Worm (Caenorhabditis elegans) whole organism, mixed stage, embryonic: ENCODE data around the gene ets-9.

ENCODE experiments used
- M03D4.4 ChIP-seq: sonication (generic microtip); optimal IDR thresholded peaks from 2 replicates; lab custom pipeline; 2017; ENCODE audit warnings: mild to moderate bottlenecking, missing genetic modification characterization, missing compliant biosample characterization
- bed-3 ChIP-seq: fragments of 200-800 bp; sonication (Bioruptor generic); optimal IDR thresholded peaks from 3 replicates; lab custom pipeline; 2018; ENCODE audit warnings: mild to moderate bottlenecking, missing genetic modification characterization, moderate library complexity, missing compliant biosample characterization
- blmp-1 ChIP-seq: fragments of 150-350 bp; optimal IDR thresholded peaks from 2 replicates; lab custom pipeline; 2014; ENCODE audit warnings: missing biosample characterization, missing genetic modification characterization
- ceh-39 ChIP-seq: fragments of 150-350 bp; optimal IDR thresholded peaks from 2 replicates; lab custom pipeline; 2014; ENCODE audit warnings: missing biosample characterization, missing genetic modification characterization
- ceh-43 ChIP-seq: fragments of 200-800 bp; sonication (Bioruptor generic); optimal IDR thresholded peaks from 2 replicates; lab custom pipeline; 2018; ENCODE audit warnings: mild to moderate bottlenecking, missing genetic modification characterization, moderate library complexity, missing compliant biosample characterization
- ceh-83 ChIP-seq: fragments of 200-800 bp; sonication (Bioruptor generic); optimal IDR thresholded peaks from 2 replicates; lab custom pipeline; 2018; ENCODE audit warnings: mild to moderate bottlenecking, missing genetic modification characterization, missing compliant biosample characterization
- ces-1 ChIP-seq: fragments of 150-350 bp; optimal IDR thresholded peaks from 2 replicates; lab custom pipeline; 2014; ENCODE audit warnings: missing biosample characterization, missing genetic modification reagents, missing genetic modification characterization
- cnd-1 ChIP-seq: fragments of 200-800 bp; sonication (Bioruptor generic); optimal IDR thresholded peaks from 2 replicates; lab custom pipeline; 2018; ENCODE audit warnings: mild to moderate bottlenecking, missing genetic modification characterization, missing compliant biosample characterization
- elt-1 ChIP-seq: sonication (generic microtip); optimal IDR thresholded peaks from 2 replicates; lab custom pipeline; 2017; ENCODE audit warnings: missing genetic modification characterization, mild to moderate bottlenecking, missing compliant biosample characterization, antibody characterized with exemption, moderate library complexity, borderline replicate concordance; ENCODE audit not compliant: insufficient read depth
- flh-1 ChIP-seq: fragments of 200-800 bp; sonication (Bioruptor generic); optimal IDR thresholded peaks from 2 replicates; lab custom pipeline; 2018; ENCODE audit warnings: mild to moderate bottlenecking, missing genetic modification characterization, moderate library complexity, missing compliant biosample characterization
- ham-2 ChIP-seq: fragments of 200-800 bp; sonication (Bioruptor generic); optimal IDR thresholded peaks from 2 replicates; lab custom pipeline; 2018; ENCODE audit warnings: mild to moderate bottlenecking, missing genetic modification characterization, missing compliant biosample characterization
- hlh-1 ChIP-seq: fragments of 150-350 bp; optimal IDR thresholded peaks from 2 replicates; lab custom pipeline; 2014; ENCODE audit warnings: missing biosample characterization, missing genetic modification reagents, missing genetic modification characterization
- lin-13 ChIP-seq: fragments of 150-350 bp; optimal IDR thresholded peaks from 2 replicates; lab custom pipeline; 2014; ENCODE audit warnings: missing biosample characterization, missing genetic modification characterization
- lin-32 ChIP-seq: fragments of 200-800 bp; sonication (Bioruptor generic); optimal IDR thresholded peaks from 2 replicates; lab custom pipeline; 2018; ENCODE audit warnings: mild to moderate bottlenecking, missing genetic modification characterization, missing compliant biosample characterization
- lsy-2 ChIP-seq: fragments of 150-350 bp; optimal IDR thresholded peaks from 2 replicates; lab custom pipeline; 2014; ENCODE audit warnings: missing biosample characterization, missing genetic modification characterization
- mab-5 ChIP-seq: fragments of 150-350 bp; optimal IDR thresholded peaks from 2 replicates; lab custom pipeline; 2014; ENCODE audit warnings: missing biosample characterization, missing genetic modification characterization
- mep-1 ChIP-seq: fragments of 150-350 bp; optimal IDR thresholded peaks from 2 replicates; lab custom pipeline; 2017; ENCODE audit warnings: missing biosample characterization, missing genetic modification reagents, missing genetic modification characterization, inconsistent platforms
- mls-2 ChIP-seq: sonication (generic microtip); optimal IDR thresholded peaks from 2 replicates; lab custom pipeline; 2016; ENCODE audit warnings: mild to moderate bottlenecking, missing genetic modification characterization, moderate library complexity, missing compliant biosample characterization
- nhr-12 ChIP-seq: fragments of 150-350 bp; optimal IDR thresholded peaks from 2 replicates; lab custom pipeline; 2014; ENCODE audit warnings: missing biosample characterization, missing genetic modification characterization
- nhr-237 ChIP-seq: fragments of 150-350 bp; optimal IDR thresholded peaks from 2 replicates; lab custom pipeline; 2014; ENCODE audit warnings: missing biosample characterization, missing genetic modification characterization
- nhr-28 ChIP-seq: fragments of 150-350 bp; optimal IDR thresholded peaks from 2 replicates; lab custom pipeline; 2014; ENCODE audit warnings: missing biosample characterization, missing genetic modification characterization
- nhr-76 ChIP-seq: sonication (generic microtip); optimal IDR thresholded peaks from 2 replicates; lab custom pipeline; 2017; ENCODE audit warnings: missing biosample characterization, missing genetic modification characterization
- pha-4 ChIP-seq: fragments of 150-350 bp; optimal IDR thresholded peaks from 2 replicates; lab custom pipeline; 2018; ENCODE audit warnings: missing biosample characterization, missing genetic modification reagents, missing genetic modification characterization
- sem-2 ChIP-seq: fragments of 200-800 bp; sonication (Bioruptor generic); optimal IDR thresholded peaks from 2 replicates; lab custom pipeline; 2018; ENCODE audit warnings: mild to moderate bottlenecking, missing genetic modification characterization, missing compliant biosample characterization
- sptf-1 ChIP-seq: sonication (generic microtip); optimal IDR thresholded peaks from 2 replicates; lab custom pipeline; 2017; ENCODE audit warnings: mild to moderate bottlenecking, missing genetic modification characterization, moderate library complexity, missing compliant biosample characterization
- tbx-8 ChIP-seq: fragments of 200-800 bp; sonication (Bioruptor generic); optimal IDR thresholded peaks from 2 replicates; lab custom pipeline; 2018; ENCODE audit warnings: mild to moderate bottlenecking, missing genetic modification characterization, moderate library complexity, missing compliant biosample characterization
- unc-120 ChIP-seq: sonication (generic microtip); optimal IDR thresholded peaks from 2 replicates; lab custom pipeline; 2017; ENCODE audit warnings: missing genetic modification characterization, missing compliant biosample characterization; ENCODE audit not compliant: poor library complexity, severe bottlenecking
- unc-39 ChIP-seq: fragments of 150-350 bp; optimal IDR thresholded peaks from 2 replicates; lab custom pipeline; 2014; ENCODE audit warnings: missing biosample characterization, missing genetic modification characterization
- unc-62 ChIP-seq: fragments of 150-350 bp; optimal IDR thresholded peaks from 2 replicates; lab custom pipeline; 2014; ENCODE audit warnings: missing biosample characterization, missing genetic modification reagents, missing genetic modification characterization
- zip-8 ChIP-seq: fragments of 150-350 bp; optimal IDR thresholded peaks from 2 replicates; lab custom pipeline; 2014; ENCODE audit warnings: missing biosample characterization, missing genetic modification characterization
- ztf-11 ChIP-seq: fragments of 150-350 bp; optimal IDR thresholded peaks from 2 replicates; lab custom pipeline; 2014; ENCODE audit warnings: missing biosample characterization, missing genetic modification characterization

Gene ets-9

DNA sequence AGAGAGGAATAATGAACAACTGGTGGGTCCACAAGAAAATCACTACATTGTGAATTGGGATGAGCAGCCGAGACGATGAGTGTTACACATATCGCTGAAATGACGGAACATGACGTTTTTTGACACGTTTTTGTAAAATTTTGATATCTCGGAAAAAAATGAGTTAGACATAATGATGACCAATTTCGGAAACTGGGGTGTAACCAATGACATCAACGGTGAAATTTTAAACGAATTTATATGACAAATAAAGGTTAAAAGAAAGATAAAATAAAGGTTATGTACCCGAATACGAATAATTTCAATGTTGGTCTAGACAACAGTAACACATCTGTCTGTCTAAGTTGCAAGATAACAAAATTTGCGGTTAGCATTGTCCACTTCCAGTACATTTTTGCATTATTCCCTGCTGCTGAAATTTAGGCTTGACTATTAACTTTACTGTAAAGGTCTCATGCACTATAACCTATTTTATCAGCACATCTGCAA is at the start of gene ets-9, which contains the start of gene twk-28:
TSS of gene ets-9 (plus strand) at position 410 of the 489 bp plus-strand sequence.
TSS of gene twk-28 (minus strand) at position 51 of the 489 bp plus-strand sequence.
- TF ChIP-seq nhr-12 (tag; lab: Kevin White, UChicago) = no peak
- TF ChIP-seq unc-62 (GFP tag; lab: Kevin White, UChicago) = peak; percentile 36
- TF ChIP-seq unc-120 (tag; lab: Kevin White, UChicago) = peak; percentile 47
- TF ChIP-seq hlh-1 (tag; lab: Kevin White, UChicago) = peak; percentile 88
- TF ChIP-seq nhr-28 = no peak

ce11 chrX:4235752-4236151 is 43.8 kb upstream of the ets-9 start, which contains the start of gene rab-37:
Gene rab-37, minus strand, starts transcription at chrX:4235852.
- TF ChIP-seq unc-62 (GFP tag; lab: Kevin White, UChicago) (no peak), ham-2 (no peak), tbx-8 (no peak), nhr-237 (tag; lab: Kevin White, UChicago) (no peak), ceh-43 (GFP tag; lab: Kevin White, UChicago) (no peak), lin-32 (no peak), nhr-12 (tag; lab: Kevin White, UChicago) (no peak), mep-1 (no peak), bed-3 (no peak), ces-1 (no peak), M03D4.4 (tag; lab: Kevin White, UChicago) (no peak), ztf-11 (no peak), zip-8 (tag; lab: Kevin White, UChicago) (no peak), nhr-76 (tag; lab: Kevin White, UChicago) (no peak), flh-1 (GFP tag; lab: Kevin White, UChicago) (no peak), sptf-1 (tag; lab: Kevin White, UChicago) (no peak)
- TF ChIP-seq, all 35 proteins: peak for 0

DNA sequence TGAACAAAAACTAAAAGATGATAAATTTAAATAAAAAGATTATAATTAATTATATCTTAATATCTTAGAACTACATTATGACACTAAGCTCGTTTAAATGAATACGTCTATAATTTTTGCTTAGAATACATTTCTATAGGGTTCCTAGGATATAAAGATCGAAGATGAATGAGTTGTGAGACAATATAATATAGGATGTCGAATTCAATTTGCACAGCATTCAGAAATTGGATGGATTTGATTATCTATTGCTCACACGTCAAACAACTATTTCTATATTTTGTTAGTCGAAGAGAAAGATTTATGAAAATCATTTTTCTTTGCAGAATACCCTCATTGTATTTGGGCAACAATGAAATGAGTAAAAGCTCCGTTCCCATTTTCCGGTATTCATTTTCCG is 40.5 kb upstream of the ets-9 start:
- TF ChIP-seq ceh-39 (tag; lab: Kevin White, UChicago) (no peak), ces-1 (peak; percentile 80), mls-2 (no peak)

- TF ChIP-seq lin-32 (no peak), sptf-1 (tag; lab: Kevin White, UChicago) (no peak), ceh-83 (GFP tag; lab: Kevin White, UChicago) (no peak), pha-4 (tag; lab: Kevin White, UChicago) (no peak), ham-2 (no peak), lin-13 (tag; lab: Kevin White, UChicago) (no peak), unc-120 (tag; lab: Kevin White, UChicago) (no peak), nhr-28 (no peak), mab-5 (tag; lab: Kevin White, UChicago) (no peak), bed-3 (no peak), tbx-8 (no peak), ces-1 (no peak), hlh-1 (tag; lab: Kevin White, UChicago) (no peak), blmp-1 (tag; lab: Kevin White, UChicago) (no peak), lsy-2 (tag; lab: Kevin White, UChicago) (no peak), unc-39 (no peak)
Measured at ce11 chrX:4244489-4245123, 34.9 kb upstream of the ets-9 start.

ce11 chrX:4245124-4245523 is 34.4 kb upstream of the ets-9 start:
- TF ChIP-seq elt-1 (no peak), flh-1 (GFP tag; lab: Kevin White, UChicago) (no peak), cnd-1 (tag; lab: Kevin White, UChicago) (no peak), unc-120 (tag; lab: Kevin White, UChicago) (no peak), nhr-28 (no peak), zip-8 (tag; lab: Kevin White, UChicago) (no peak), sptf-1 (tag; lab: Kevin White, UChicago) (no peak), ceh-43 (GFP tag; lab: Kevin White, UChicago) (no peak), nhr-76 (tag; lab: Kevin White, UChicago) (no peak), ceh-39 (tag; lab: Kevin White, UChicago) (no peak), sem-2 (GFP tag; lab: Kevin White, UChicago) (no peak), M03D4.4 (tag; lab: Kevin White, UChicago) (no peak)
